Fruit fly (Drosophila melanogaster) whole organism, embryonic: ENCODE data around the gene E2f1.

ENCODE experiments used
- Abd-B ChIP-seq: fragments of 200-800 bp; sonication (Bioruptor generic); optimal IDR thresholded peaks from 2 replicates; lab custom pipeline; 2018; ENCODE audit warnings: missing biosample characterization, mild to moderate bottlenecking, missing genetic modification characterization, moderate library complexity
- BtbVII ChIP-seq: fragments of 200-800 bp; sonication (Bioruptor generic); optimal IDR thresholded peaks from 3 replicates; lab custom pipeline; 2017; ENCODE audit warnings: missing biosample characterization, mild to moderate bottlenecking, missing genetic modification characterization
- CG10209 ChIP-seq: fragments of 200-800 bp; sonication (Bioruptor generic); optimal IDR thresholded peaks from 3 replicates; lab custom pipeline; 2017; ENCODE audit warnings: missing biosample characterization, mild to moderate bottlenecking, missing genetic modification characterization, missing genetic modification reagents
- CG10274 ChIP-seq: fragments of 200-800 bp; sonication (Bioruptor generic); optimal IDR thresholded peaks from 3 replicates; lab custom pipeline; 2017; ENCODE audit warnings: missing biosample characterization, mild to moderate bottlenecking, missing genetic modification characterization
- CG11247 ChIP-seq: fragments of 200-800 bp; sonication (Bioruptor generic); IDR thresholded peaks from 2 replicates; pipeline ENCODE4 v1.3.6; 2022; ENCODE audit warnings: missing biosample characterization, missing genetic modification characterization
- CG1233 ChIP-seq: fragments of 200-800 bp; sonication (Bioruptor generic); optimal IDR thresholded peaks from 4 replicates; lab custom pipeline; 2018; ENCODE audit warnings: missing biosample characterization, mild to moderate bottlenecking, missing genetic modification characterization
- CG12942 ChIP-seq: fragments of 200-800 bp; sonication (Bioruptor generic); optimal IDR thresholded peaks from 3 replicates; lab custom pipeline; 2016; ENCODE audit warnings: missing biosample characterization, missing genetic modification characterization
- CG13296 ChIP-seq: fragments of 200-800 bp; sonication (Bioruptor generic); optimal IDR thresholded peaks from 3 replicates; lab custom pipeline; 2018; ENCODE audit warnings: missing biosample characterization, mild to moderate bottlenecking, missing genetic modification characterization
- CG14014 ChIP-seq: fragments of 200-800 bp; sonication (Bioruptor generic); IDR thresholded peaks from 2 replicates; pipeline ENCODE4 v1.3.6; 2022; ENCODE audit warnings: missing biosample characterization, missing genetic modification characterization
- CG15601 ChIP-seq: fragments of 200-800 bp; sonication (Bioruptor generic); optimal IDR thresholded peaks from 3 replicates; lab custom pipeline; 2019; ENCODE audit warnings: missing biosample characterization, mild to moderate bottlenecking, missing genetic modification characterization, moderate library complexity
- CG15696 ChIP-seq: fragments of 200-800 bp; sonication (Bioruptor generic); optimal IDR thresholded peaks from 2 replicates; lab custom pipeline; 2019; ENCODE audit warnings: missing biosample characterization, mild to moderate bottlenecking, missing genetic modification characterization, moderate library complexity
- CG30403 ChIP-seq: fragments of 200-800 bp; sonication (Bioruptor generic); optimal IDR thresholded peaks from 3 replicates; lab custom pipeline; 2016; ENCODE audit warnings: missing biosample characterization, missing genetic modification characterization
- CG3065 ChIP-seq: fragments of 200-800 bp; sonication (Bioruptor generic); optimal IDR thresholded peaks from 2 replicates; lab custom pipeline; 2016; ENCODE audit warnings: missing biosample characterization, missing genetic modification characterization
- CG3407 ChIP-seq: fragments of 200-800 bp; sonication (Bioruptor generic); optimal IDR thresholded peaks from 2 replicates; lab custom pipeline; 2018; ENCODE audit warnings: missing biosample characterization, mild to moderate bottlenecking, missing genetic modification characterization
- CG3847 ChIP-seq: fragments of 200-800 bp; sonication (Bioruptor generic); IDR thresholded peaks from 2 replicates; pipeline ENCODE4 v1.3.6; 2022; ENCODE audit warnings: missing biosample characterization, missing genetic modification characterization
- CG3995 ChIP-seq: fragments of 200-800 bp; sonication (Bioruptor generic); optimal IDR thresholded peaks from 3 replicates; lab custom pipeline; 2016; ENCODE audit warnings: missing biosample characterization, missing genetic modification characterization
- CG4328 ChIP-seq: fragments of 200-800 bp; sonication (Bioruptor generic); optimal IDR thresholded peaks from 3 replicates; lab custom pipeline; 2017; ENCODE audit warnings: missing biosample characterization, missing genetic modification reagents, missing genetic modification characterization
- CG43689 ChIP-seq: fragments of 200-800 bp; sonication (Bioruptor generic); IDR thresholded peaks from 2 replicates; pipeline ENCODE4 v1.3.6; 2022; ENCODE audit warnings: missing biosample characterization, missing genetic modification characterization
- CG4820 ChIP-seq: fragments of 200-800 bp; sonication (Bioruptor generic); optimal IDR thresholded peaks from 3 replicates; lab custom pipeline; 2016; ENCODE audit warnings: missing biosample characterization, missing genetic modification characterization
- CG8478 ChIP-seq: fragments of >200 bp; optimal IDR thresholded peaks from 2 replicates; lab custom pipeline; 2018
- CG8765 ChIP-seq: fragments of 200-800 bp; sonication (Bioruptor generic); IDR thresholded peaks from 2 replicates; pipeline ENCODE4 v1.3.6; 2022; ENCODE audit warnings: missing biosample characterization, missing genetic modification characterization
- CG8924 ChIP-seq: fragments of 200-800 bp; optimal IDR thresholded peaks from 3 replicates; lab custom pipeline; 2019; ENCODE audit warnings: missing biosample characterization, mild to moderate bottlenecking, missing genetic modification characterization, moderate library complexity
- CoRest ChIP-seq: fragments of 200-800 bp; sonication (Bioruptor generic); optimal IDR thresholded peaks from 3 replicates; lab custom pipeline; 2018; ENCODE audit warnings: missing biosample characterization, mild to moderate bottlenecking, missing genetic modification characterization, moderate library complexity
- Dip2 ChIP-seq: fragments of 200-800 bp; sonication (Bioruptor generic); IDR thresholded peaks from 2 replicates; pipeline ENCODE4 v1.3.6; 2022; ENCODE audit warnings: missing biosample characterization, missing genetic modification characterization
- Hey ChIP-seq: fragments of 200-800 bp; sonication (Bioruptor generic); optimal IDR thresholded peaks from 3 replicates; lab custom pipeline; 2018; ENCODE audit warnings: missing biosample characterization, mild to moderate bottlenecking, missing genetic modification characterization
- Hsf ChIP-seq: fragments of 200-800 bp; sonication (Bioruptor generic); optimal IDR thresholded peaks from 3 replicates; lab custom pipeline; 2016; ENCODE audit warnings: missing biosample characterization, missing genetic modification characterization
- Nf-YB ChIP-seq: fragments of 200-800 bp; sonication (Bioruptor generic); optimal IDR thresholded peaks from 3 replicates; lab custom pipeline; 2019; ENCODE audit warnings: missing biosample characterization, mild to moderate bottlenecking, missing genetic modification characterization, moderate library complexity
- NfI ChIP-seq: fragments of 200-800 bp; sonication (Bioruptor generic); optimal IDR thresholded peaks from 3 replicates; lab custom pipeline; 2018; ENCODE audit warnings: missing biosample characterization, mild to moderate bottlenecking, missing genetic modification characterization, moderate library complexity
- Optix ChIP-seq: fragments of 200-800 bp; sonication (Bioruptor generic); IDR thresholded peaks from 3 replicates; pipeline ENCODE4 v1.3.6; 2022; ENCODE audit warnings: missing biosample characterization, missing genetic modification characterization
- Sox102F ChIP-seq: fragments of 200-800 bp; sonication (Bioruptor generic); optimal IDR thresholded peaks from 2 replicates; lab custom pipeline; 2018; ENCODE audit warnings: missing biosample characterization, mild to moderate bottlenecking, missing genetic modification characterization, moderate library complexity
- Sry-β ChIP-seq: fragments of 200-800 bp; sonication (Bioruptor generic); optimal IDR thresholded peaks from 2 replicates; lab custom pipeline; 2018; ENCODE audit warnings: missing biosample characterization, mild to moderate bottlenecking, missing genetic modification characterization, moderate library complexity
- Xbp1 ChIP-seq: fragments of 200-800 bp; sonication (Bioruptor generic); optimal IDR thresholded peaks from 3 replicates; lab custom pipeline; 2016; ENCODE audit warnings: missing biosample characterization, mild to moderate bottlenecking, missing genetic modification characterization
- abd-A ChIP-seq: fragments of 200-800 bp; sonication (Bioruptor generic); optimal IDR thresholded peaks from 3 replicates; lab custom pipeline; 2019; ENCODE audit warnings: missing biosample characterization, mild to moderate bottlenecking, missing genetic modification characterization, moderate library complexity
- bowl ChIP-seq: fragments of 200-800 bp; sonication (Bioruptor generic); IDR thresholded peaks from 2 replicates; pipeline ENCODE4 v1.3.6; 2022; ENCODE audit warnings: missing biosample characterization, missing genetic modification characterization
- br ChIP-seq: fragments of >200 bp; optimal IDR thresholded peaks from 2 replicates; lab custom pipeline; 2017
- bsh ChIP-seq, 2 experiments: fragments of 200-800 bp; sonication (Bioruptor generic); optimal IDR thresholded peaks; 2 replicates each; lab custom pipeline; 2017 to 2018; ENCODE audit warnings: mild to moderate bottlenecking in 2 of 2, missing biosample characterization in 2 of 2, missing genetic modification characterization in 2 of 2, moderate library complexity in 1 of 2
- en ChIP-seq: fragments of 200-800 bp; sonication (Bioruptor generic); optimal IDR thresholded peaks from 2 replicates; lab custom pipeline; 2016; ENCODE audit warnings: missing biosample characterization, missing genetic modification characterization
- ewg ChIP-seq: fragments of 200-800 bp; sonication (Bioruptor generic); optimal IDR thresholded peaks from 3 replicates; lab custom pipeline; 2017; ENCODE audit warnings: mild to moderate bottlenecking, missing biosample characterization, missing genetic modification reagents, missing genetic modification characterization
- ftz-f1 ChIP-seq: fragments of 200-800 bp; sonication (Bioruptor generic); optimal IDR thresholded peaks from 2 replicates; lab custom pipeline; 2016; ENCODE audit warnings: missing biosample characterization, missing genetic modification characterization
- fu2 ChIP-seq: fragments of 200-800 bp; sonication (Bioruptor generic); optimal IDR thresholded peaks from 2 replicates; lab custom pipeline; 2016; ENCODE audit warnings: missing biosample characterization, missing genetic modification characterization
- gsb ChIP-seq: fragments of 200-800 bp; sonication (Bioruptor generic); IDR thresholded peaks from 2 replicates; pipeline ENCODE4 v1.3.6; 2022; ENCODE audit warnings: missing biosample characterization, missing genetic modification characterization
- hkb ChIP-seq, 2 experiments: fragments of 200-800 bp in 1 of 2; fragments of >200 bp in 1 of 2; sonication (Bioruptor generic) in 1 of 2; IDR thresholded peaks in 1 of 2; optimal IDR thresholded peaks in 1 of 2; 2 replicates each; pipeline versions ENCODE4 v1.3.6 to Lab custom; 2017 to 2022; ENCODE audit warnings: missing biosample characterization in 1 of 2, missing genetic modification characterization in 1 of 2
- jing ChIP-seq: fragments of 200-800 bp; sonication (Bioruptor generic); optimal IDR thresholded peaks from 2 replicates; lab custom pipeline; 2018; ENCODE audit warnings: missing biosample characterization, mild to moderate bottlenecking, missing genetic modification characterization
- onecut ChIP-seq: fragments of 200-800 bp; sonication (Bioruptor generic); IDR thresholded peaks from 2 replicates; pipeline ENCODE4 v1.3.6; 2022; ENCODE audit warnings: missing biosample characterization, missing genetic modification characterization
- prd ChIP-seq, 3 experiments: fragments of >200 bp in 2 of 3; fragments of 200-800 bp in 1 of 3; sonication (Bioruptor generic) in 1 of 3; optimal IDR thresholded peaks in 2 of 3; IDR thresholded peaks in 1 of 3; 2 replicates in 2 of 3; 3 replicates in 1 of 3; pipeline versions ENCODE4 v1.3.6 to Lab custom; 2017 to 2022; ENCODE audit warnings: missing biosample characterization in 1 of 3, missing genetic modification characterization in 1 of 3
- psq ChIP-seq: fragments of 200-800 bp; sonication (Bioruptor generic); optimal IDR thresholded peaks from 2 replicates; lab custom pipeline; 2017; ENCODE audit warnings: missing biosample characterization, missing genetic modification characterization
- run ChIP-seq: fragments of 200-800 bp; sonication (Bioruptor generic); optimal IDR thresholded peaks from 3 replicates; lab custom pipeline; 2018; ENCODE audit warnings: missing biosample characterization, mild to moderate bottlenecking, missing genetic modification characterization
- sc ChIP-seq, 3 experiments: fragments of >200 bp in 2 of 3; fragments of 200-800 bp in 1 of 3; sonication (Bioruptor generic) in 1 of 3; optimal IDR thresholded peaks; 2 replicates in 2 of 3; 3 replicates in 1 of 3; lab custom pipeline; 2017; ENCODE audit warnings: mild to moderate bottlenecking in 1 of 3, missing biosample characterization in 1 of 3, missing genetic modification characterization in 1 of 3, missing genetic modification reagents in 1 of 3
- vfl ChIP-seq: fragments of 200-800 bp; sonication (Bioruptor generic); optimal IDR thresholded peaks from 2 replicates; lab custom pipeline; 2016; ENCODE audit warnings: missing biosample characterization, missing genetic modification characterization
- z ChIP-seq: fragments of 200-800 bp; sonication (Bioruptor generic); IDR thresholded peaks from 3 replicates; pipeline ENCODE4 v1.3.6; 2022; ENCODE audit warnings: missing biosample characterization, missing genetic modification characterization

The E2f1 gene

DNA sequence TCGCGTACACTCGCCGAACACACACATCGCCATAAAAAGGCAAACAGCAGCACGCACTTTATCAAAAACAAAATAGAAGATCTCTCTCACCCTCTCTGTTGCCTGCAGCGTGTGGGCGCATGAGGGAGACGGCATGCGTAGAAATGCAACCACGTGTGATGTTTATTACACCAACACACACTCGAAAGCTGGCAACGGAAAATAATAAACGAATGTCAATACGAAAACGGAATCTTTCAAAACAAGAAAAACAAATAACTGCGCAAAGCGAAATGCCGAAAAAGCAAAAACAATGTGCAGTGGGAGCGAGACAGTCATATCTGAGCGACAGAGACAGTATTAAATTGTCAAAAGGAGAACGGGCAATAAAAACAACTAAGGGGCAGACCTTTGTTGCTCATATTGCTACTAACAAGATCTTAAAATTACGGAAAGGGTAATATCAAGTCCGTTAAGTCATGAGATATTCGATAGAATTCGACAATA, 47.3 kb downstream of the E2f1 start:
- TF ChIP-seq Hsf (GFP tag; lab: Kevin White, UChicago) (no peak), CG10274 (no peak), Abd-B (GFP tag; lab: Kevin White, UChicago) (peak; percentile 54), bowl (GFP tag; lab: Robert Waterston, UW) (no peak), Nf-YB (GFP tag; lab: Kevin White, UChicago) (peak; percentile 69), ftz-f1 (GFP tag; lab: Kevin White, UChicago) (peak; percentile 52), vfl (no peak), z (GFP tag; lab: Robert Waterston, UW) (no peak), fu2 (peak; percentile 37), CG3065 (GFP tag; lab: Kevin White, UChicago) (peak; percentile 46), onecut (GFP tag; lab: Robert Waterston, UW) (peak; percentile 69), CG3995 (GFP tag; lab: Kevin White, UChicago) (no peak), CG8924 (tag; lab: Kevin White, UChicago) (peak; percentile 84), CG8765 (GFP tag; lab: Robert Waterston, UW) (no peak), CG30403 (no peak), jing (GFP tag; lab: Kevin White, UChicago) (no peak), en (peak; percentile 55), NfI (peak; percentile 53), CG12942 (peak; percentile 61), CG3407 (peak; percentile 92), abd-A (tag; lab: Kevin White, UChicago) (peak; percentile 98), hkb (optimal IDR thresholded peaks at IDR 0.05; lab: Kevin White, UChicago) (no peak), hkb (GFP tag; IDR thresholded peaks at IDR 0.05; lab: Robert Waterston, UW) (no peak), Xbp1 (GFP tag; lab: Kevin White, UChicago) (peak; percentile 12), BtbVII (GFP tag; lab: Kevin White, UChicago) (peak; percentile 76), Sry-β (GFP tag; lab: Kevin White, UChicago) (peak; percentile 66), Hey (tag; lab: Kevin White, UChicago) (peak; percentile 88), CG11247 (GFP tag; lab: Robert Waterston, UW) (no peak), CG1233 (GFP tag; lab: Kevin White, UChicago) (peak; percentile 87), sc (optimal IDR thresholded peaks at IDR 0.05; lab: Kevin White, UChicago) (no peak), sc (GFP tag; optimal IDR thresholded peaks at IDR 0.05; lab: Kevin White, UChicago) (peak; percentile 84), ewg (GFP tag; lab: Kevin White, UChicago) (peak; percentile 72), CG4820 (no peak), CG10209 (peak; percentile 90), CG43689 (GFP tag; lab: Robert Waterston, UW) (no peak), CG15601 (tag; lab: Kevin White, UChicago) (peak; percentile 90), CG13296 (peak; percentile 85), br (no peak), CG4328 (GFP tag; lab: Kevin White, UChicago) (peak; percentile 85), Optix (GFP tag; lab: Robert Waterston, UW) (no peak), gsb (no peak), run (tag; lab: Kevin White, UChicago) (peak; percentile 65), Dip2 (GFP tag; lab: Robert Waterston, UW) (no peak), Sox102F (GFP tag; lab: Kevin White, UChicago) (peak; percentile 56), psq (GFP tag; lab: Kevin White, UChicago) (peak; percentile 98), prd (optimal IDR thresholded peaks at IDR 0.05; lab: Kevin White, UChicago) (no peak), prd (GFP tag; IDR thresholded peaks at IDR 0.05; lab: Robert Waterston, UW) (no peak), bsh (GFP tag; optimal IDR thresholded peaks at IDR 0.05; lab: Kevin White, UChicago) (peak in 1 of 2 experiments; percentile 69), CG15696 (tag; lab: Kevin White, UChicago) (peak; percentile 90), CG14014 (GFP tag; lab: Robert Waterston, UW) (no peak), CG3847 (no peak), CoRest (tag; lab: Kevin White, UChicago) (peak; percentile 21), CG8478 (lab: Kevin White, UChicago) (peak; percentile 86)
